Worm (Caenorhabditis elegans) whole organism, mixed stage, embryonic: ENCODE results near the gene T10C6.6.

ENCODE experiments used
- blmp-1 ChIP-seq: fragments of 150-350 bp; optimal IDR thresholded peaks from 2 replicates; lab custom pipeline; 2014; ENCODE audit warnings: missing biosample characterization, missing genetic modification characterization
- ceh-43 ChIP-seq: fragments of 200-800 bp; sonication (Bioruptor generic); optimal IDR thresholded peaks from 2 replicates; lab custom pipeline; 2018; ENCODE audit warnings: mild to moderate bottlenecking, missing genetic modification characterization, moderate library complexity, missing compliant biosample characterization
- ceh-83 ChIP-seq: fragments of 200-800 bp; sonication (Bioruptor generic); optimal IDR thresholded peaks from 2 replicates; lab custom pipeline; 2018; ENCODE audit warnings: mild to moderate bottlenecking, missing genetic modification characterization, missing compliant biosample characterization
- cnd-1 ChIP-seq: fragments of 200-800 bp; sonication (Bioruptor generic); optimal IDR thresholded peaks from 2 replicates; lab custom pipeline; 2018; ENCODE audit warnings: mild to moderate bottlenecking, missing genetic modification characterization, missing compliant biosample characterization
- drap-1 ChIP-seq: fragments of 200-800 bp; sonication (Bioruptor generic); optimal IDR thresholded peaks from 3 replicates; lab custom pipeline; 2018; ENCODE audit warnings: mild to moderate bottlenecking, missing genetic modification characterization, missing compliant biosample characterization
- elt-3 ChIP-seq: fragments of 150-350 bp; optimal IDR thresholded peaks from 2 replicates; lab custom pipeline; 2014; ENCODE audit warnings: missing biosample characterization, missing genetic modification characterization
- ham-2 ChIP-seq: fragments of 200-800 bp; sonication (Bioruptor generic); optimal IDR thresholded peaks from 2 replicates; lab custom pipeline; 2018; ENCODE audit warnings: mild to moderate bottlenecking, missing genetic modification characterization, missing compliant biosample characterization
- lin-13 ChIP-seq: fragments of 150-350 bp; optimal IDR thresholded peaks from 2 replicates; lab custom pipeline; 2014; ENCODE audit warnings: missing biosample characterization, missing genetic modification characterization
- lsy-2 ChIP-seq: fragments of 150-350 bp; optimal IDR thresholded peaks from 2 replicates; lab custom pipeline; 2014; ENCODE audit warnings: missing biosample characterization, missing genetic modification characterization
- mab-5 ChIP-seq: fragments of 150-350 bp; optimal IDR thresholded peaks from 2 replicates; lab custom pipeline; 2014; ENCODE audit warnings: missing biosample characterization, missing genetic modification characterization
- mep-1 ChIP-seq: fragments of 150-350 bp; optimal IDR thresholded peaks from 2 replicates; lab custom pipeline; 2017; ENCODE audit warnings: missing biosample characterization, missing genetic modification reagents, missing genetic modification characterization, inconsistent platforms
- mls-2 ChIP-seq: sonication (generic microtip); optimal IDR thresholded peaks from 2 replicates; lab custom pipeline; 2016; ENCODE audit warnings: mild to moderate bottlenecking, missing genetic modification characterization, moderate library complexity, missing compliant biosample characterization
- nhr-12 ChIP-seq: fragments of 150-350 bp; optimal IDR thresholded peaks from 2 replicates; lab custom pipeline; 2014; ENCODE audit warnings: missing biosample characterization, missing genetic modification characterization
- nhr-2 ChIP-seq: fragments of 150-350 bp; optimal IDR thresholded peaks from 2 replicates; lab custom pipeline; 2014; ENCODE audit warnings: missing biosample characterization, missing genetic modification characterization
- nhr-237 ChIP-seq: fragments of 150-350 bp; optimal IDR thresholded peaks from 2 replicates; lab custom pipeline; 2014; ENCODE audit warnings: missing biosample characterization, missing genetic modification characterization
- nhr-28 ChIP-seq: fragments of 150-350 bp; optimal IDR thresholded peaks from 2 replicates; lab custom pipeline; 2014; ENCODE audit warnings: missing biosample characterization, missing genetic modification characterization
- nhr-76 ChIP-seq: sonication (generic microtip); optimal IDR thresholded peaks from 2 replicates; lab custom pipeline; 2017; ENCODE audit warnings: missing biosample characterization, missing genetic modification characterization
- sem-2 ChIP-seq: fragments of 200-800 bp; sonication (Bioruptor generic); optimal IDR thresholded peaks from 2 replicates; lab custom pipeline; 2018; ENCODE audit warnings: mild to moderate bottlenecking, missing genetic modification characterization, missing compliant biosample characterization
- sptf-1 ChIP-seq: sonication (generic microtip); optimal IDR thresholded peaks from 2 replicates; lab custom pipeline; 2017; ENCODE audit warnings: mild to moderate bottlenecking, missing genetic modification characterization, moderate library complexity, missing compliant biosample characterization
- unc-62 ChIP-seq: fragments of 150-350 bp; optimal IDR thresholded peaks from 2 replicates; lab custom pipeline; 2014; ENCODE audit warnings: missing biosample characterization, missing genetic modification reagents, missing genetic modification characterization
- zip-8 ChIP-seq: fragments of 150-350 bp; optimal IDR thresholded peaks from 2 replicates; lab custom pipeline; 2014; ENCODE audit warnings: missing biosample characterization, missing genetic modification characterization

T10C6.6 gene

DNA sequence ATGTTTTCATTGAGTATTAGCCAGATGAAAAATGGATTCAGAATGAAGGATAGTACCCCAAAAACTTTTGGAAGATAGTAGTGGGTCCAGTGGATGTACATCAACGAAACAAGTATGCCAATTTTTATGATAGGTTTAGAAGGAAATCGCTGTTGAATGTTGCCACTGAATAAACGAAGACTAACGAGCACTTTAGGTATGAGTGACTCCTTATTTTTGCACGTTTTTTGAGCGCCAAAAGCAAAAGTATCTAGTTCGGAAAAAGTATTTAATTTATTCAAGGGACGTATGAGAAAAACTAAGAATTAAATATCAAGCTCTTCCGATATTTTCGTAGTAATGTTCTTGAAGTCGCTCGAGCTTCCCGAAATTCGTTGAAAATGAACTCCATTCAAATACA, 49.7 kb downstream of the T10C6.6 start, which contains the start of gene srj-10:
srj-10 (minus strand) TSS at position 101 of the 400 bp plus-strand sequence.
- TF ChIP-seq nhr-237 (tag; lab: Kevin White, UChicago) = no peak
- TF ChIP-seq ceh-43 (GFP tag; lab: Kevin White, UChicago) = no peak
- no peak for TF ChIP-seq lin-13 (tag; lab: Kevin White, UChicago)
- TF ChIP-seq ceh-83 (GFP tag; lab: Kevin White, UChicago) = no peak
- no peak for TF ChIP-seq nhr-76
- TF ChIP-seq elt-3 = no peak
- no peak for TF ChIP-seq drap-1 (GFP tag; lab: Kevin White, UChicago)
- TF ChIP-seq lsy-2 (tag; lab: Kevin White, UChicago) = no peak
- TF ChIP-seq zip-8 (tag; lab: Kevin White, UChicago) = no peak
- TF ChIP-seq sem-2 (GFP tag; lab: Kevin White, UChicago) = no peak

DNA sequence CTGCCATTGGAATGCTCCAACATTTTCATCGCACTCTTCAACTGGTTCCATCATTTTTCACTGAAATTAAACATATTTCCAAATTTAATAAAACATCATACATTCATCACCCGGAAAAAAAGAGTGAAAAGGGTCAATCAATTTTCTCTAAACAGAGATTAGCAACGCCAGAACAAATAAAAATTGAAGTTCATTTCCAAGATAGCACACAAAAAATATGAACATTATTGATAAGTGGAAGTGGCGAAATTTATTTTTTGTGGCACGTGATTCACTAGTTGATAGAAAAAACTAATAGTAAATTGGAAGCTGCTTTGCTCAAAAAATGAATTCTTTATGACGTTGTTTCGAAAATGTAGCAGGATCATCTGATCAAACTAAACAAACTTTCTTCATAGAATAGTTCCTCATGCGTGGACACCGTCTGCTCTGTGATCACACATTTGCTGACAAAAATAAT, 51.2 kb downstream of the T10C6.6 start, which contains the start of the genes F14H3.12 and srj-29:
F14H3.12 (minus strand) TSS at position 74 of the 460 bp plus-strand sequence.
srj-29 (plus strand) TSS at position 410 of the 460 bp plus-strand sequence.
- TF ChIP-seq blmp-1 = no peak
- TF ChIP-seq ham-2 (GFP tag; lab: Kevin White, UChicago) = no peak
- no peak for TF ChIP-seq unc-62 (GFP tag; lab: Kevin White, UChicago)
- no peak for TF ChIP-seq mep-1
- no peak for TF ChIP-seq mls-2 (tag; lab: Kevin White, UChicago)
- no peak for TF ChIP-seq lin-13 (tag; lab: Kevin White, UChicago)
- no peak for TF ChIP-seq nhr-28 (tag; lab: Kevin White, UChicago)
- no peak for TF ChIP-seq elt-3
- no peak for TF ChIP-seq nhr-2 (tag; lab: Kevin White, UChicago)
- no peak for TF ChIP-seq nhr-12 (tag; lab: Kevin White, UChicago)
- no peak for TF ChIP-seq sptf-1 (tag; lab: Kevin White, UChicago)
- no peak for TF ChIP-seq ceh-83 (GFP tag; lab: Kevin White, UChicago)
- TF ChIP-seq mab-5 (tag; lab: Kevin White, UChicago) = no peak
- TF ChIP-seq cnd-1 (tag; lab: Kevin White, UChicago) = no peak
- no peak for TF ChIP-seq lsy-2 (tag; lab: Kevin White, UChicago)
- no peak for TF ChIP-seq nhr-76
- TF ChIP-seq drap-1 (GFP tag; lab: Kevin White, UChicago) = no peak
